Worm (Caenorhabditis elegans) whole organism, young adult: ENCODE data around the gene znf-598.

Experiments used
- C17E4.6 ChIP-seq: fragments of 200-800 bp; sonication (Bioruptor generic); IDR thresholded peaks from 2 replicates; pipeline ENCODE4 v1.3.6; 2022; ENCODE audit warnings: missing genetic modification reagents, missing genetic modification characterization, missing compliant biosample characterization
- F33H1.4 ChIP-seq: fragments of 200-800 bp; sonication (Bioruptor generic); IDR thresholded peaks from 2 replicates; pipeline ENCODE4 v1.3.6; 2022; ENCODE audit warnings: missing genetic modification reagents, missing genetic modification characterization, missing compliant biosample characterization
- F49E8.2 ChIP-seq: sonication (generic microtip); optimal IDR thresholded peaks from 3 replicates; lab custom pipeline; 2017; ENCODE audit warnings: missing genetic modification characterization, mild to moderate bottlenecking, missing compliant biosample characterization, antibody characterized with exemption, moderate library complexity; ENCODE audit not compliant: insufficient read depth
- F55B11.4 ChIP-seq: sonication (generic microtip); optimal IDR thresholded peaks from 2 replicates; lab custom pipeline; 2016; ENCODE audit warnings: missing compliant biosample characterization, missing genetic modification characterization, borderline replicate concordance; ENCODE audit not compliant: insufficient read depth
- K11D2.4 ChIP-seq: fragments of 200-800 bp; sonication (Bioruptor generic); IDR thresholded peaks from 2 replicates; pipeline ENCODE4 v1.3.6; 2022; ENCODE audit warnings: missing genetic modification reagents, missing genetic modification characterization, missing compliant biosample characterization
- K12H6.12 ChIP-seq: fragments of 200-800 bp; sonication (Bioruptor generic); optimal IDR thresholded peaks from 2 replicates; lab custom pipeline; 2018; ENCODE audit warnings: mild to moderate bottlenecking, missing genetic modification characterization, missing compliant biosample characterization
- Y53G8AR.9 ChIP-seq: fragments of 200-800 bp; sonication (Bioruptor generic); conservative IDR thresholded peaks from 2 replicates; pipeline ENCODE4 v1.3.6; 2022; ENCODE audit warnings: missing genetic modification reagents, missing genetic modification characterization, missing compliant biosample characterization
- Y95B8A.8 ChIP-seq: fragments of 200-800 bp; sonication (Bioruptor generic); IDR thresholded peaks from 2 replicates; pipeline ENCODE4 v1.3.6; 2022; ENCODE audit warnings: missing genetic modification reagents, missing genetic modification characterization, missing compliant biosample characterization
- ZK185.1 ChIP-seq: sonication (generic microtip); optimal IDR thresholded peaks from 2 replicates; lab custom pipeline; 2016; ENCODE audit warnings: mild to moderate bottlenecking, missing genetic modification characterization, missing compliant biosample characterization; ENCODE audit not compliant: poor library complexity, severe bottlenecking
- akir-1 ChIP-seq: fragments of 200-800 bp; sonication (Bioruptor generic); optimal IDR thresholded peaks from 2 replicates; lab custom pipeline; 2018; ENCODE audit warnings: mild to moderate bottlenecking, missing genetic modification characterization, moderate library complexity, missing compliant biosample characterization
- attf-5 ChIP-seq: fragments of 200-800 bp; sonication (Bioruptor generic); optimal IDR thresholded peaks from 2 replicates; lab custom pipeline; 2018; ENCODE audit warnings: mild to moderate bottlenecking, missing genetic modification characterization, missing compliant biosample characterization
- bed-1 ChIP-seq: fragments of 200-800 bp; sonication (Bioruptor generic); IDR thresholded peaks from 2 replicates; pipeline ENCODE4 v1.3.6; 2022; ENCODE audit warnings: missing genetic modification reagents, missing genetic modification characterization, missing compliant biosample characterization
- cebp-1 ChIP-seq, 2 experiments: fragments of 200-800 bp in 1 of 2; sonication (Bioruptor generic) in 1 of 2; sonication (generic microtip) in 1 of 2; IDR thresholded peaks in 1 of 2; optimal IDR thresholded peaks in 1 of 2; 2 replicates each; pipeline versions ENCODE4 v1.3.6 to Lab custom; 2017 to 2022; ENCODE audit warnings: missing compliant biosample characterization in 2 of 2, missing genetic modification characterization in 2 of 2, mild to moderate bottlenecking in 1 of 2, missing genetic modification reagents in 1 of 2, moderate library complexity in 1 of 2
- ceh-100 ChIP-seq: fragments of 200-800 bp; sonication (Bioruptor generic); IDR thresholded peaks from 2 replicates; pipeline ENCODE4 v1.3.6; 2022; ENCODE audit warnings: missing genetic modification reagents, missing genetic modification characterization, missing compliant biosample characterization
- ceh-27 ChIP-seq: fragments of 200-800 bp; sonication (Bioruptor generic); optimal IDR thresholded peaks from 2 replicates; lab custom pipeline; 2018; ENCODE audit warnings: mild to moderate bottlenecking, missing genetic modification characterization, moderate library complexity, missing compliant biosample characterization
- ceh-79 ChIP-seq: sonication (generic microtip); optimal IDR thresholded peaks from 2 replicates; lab custom pipeline; 2017; ENCODE audit warnings: mild to moderate bottlenecking, missing genetic modification characterization, missing compliant biosample characterization
- chd-7 ChIP-seq: sonication (generic microtip); optimal IDR thresholded peaks from 2 replicates; lab custom pipeline; 2016; ENCODE audit warnings: mild to moderate bottlenecking, missing genetic modification characterization, moderate library complexity, missing compliant biosample characterization
- die-1 ChIP-seq: sonication (generic microtip); optimal IDR thresholded peaks from 2 replicates; lab custom pipeline; 2016; ENCODE audit warnings: missing genotype, mild to moderate bottlenecking, missing genetic modification characterization, missing compliant biosample characterization
- efl-1 ChIP-seq: fragments of 150-350 bp; optimal IDR thresholded peaks from 2 replicates; lab custom pipeline; 2014; ENCODE audit warnings: missing biosample characterization, missing genetic modification reagents, missing genetic modification characterization
- egl-18 ChIP-seq: fragments of 200-800 bp; sonication (Bioruptor generic); IDR thresholded peaks from 2 replicates; pipeline ENCODE4 v1.3.6; 2022; ENCODE audit warnings: missing genetic modification reagents, missing genetic modification characterization, missing compliant biosample characterization
- ekl-4 ChIP-seq: fragments of 200-800 bp; sonication (Bioruptor generic); IDR thresholded peaks from 2 replicates; pipeline ENCODE4 v1.3.6; 2022; ENCODE audit warnings: missing genetic modification reagents, missing genetic modification characterization, missing compliant biosample characterization
- gei-17 ChIP-seq: fragments of 200-800 bp; sonication (Bioruptor generic); optimal IDR thresholded peaks from 2 replicates; lab custom pipeline; 2018; ENCODE audit warnings: mild to moderate bottlenecking, missing genetic modification characterization, missing compliant biosample characterization
- him-1 ChIP-seq: sonication (generic microtip); optimal IDR thresholded peaks from 2 replicates; lab custom pipeline; 2016; ENCODE audit warnings: missing genotype, missing genetic modification reagents, missing genetic modification characterization, missing compliant biosample characterization
- let-607 ChIP-seq, 2 experiments: fragments of 200-800 bp in 1 of 2; sonication (Bioruptor generic) in 1 of 2; sonication (generic microtip) in 1 of 2; optimal IDR thresholded peaks; 2 replicates each; lab custom pipeline; 2016 to 2018; ENCODE audit warnings: mild to moderate bottlenecking in 2 of 2, missing compliant biosample characterization in 2 of 2, missing genetic modification characterization in 2 of 2, moderate library complexity in 2 of 2, missing genotype in 1 of 2
- lin-35 ChIP-seq, 3 experiments: fragments of 150-350 bp in 2 of 3; sonication (generic microtip) in 1 of 3; optimal IDR thresholded peaks; 2 replicates each; lab custom pipeline; 2014 to 2018; ENCODE audit warnings: missing biosample characterization in 3 of 3, missing genetic modification characterization in 3 of 3, missing genetic modification reagents in 3 of 3
- lin-54 ChIP-seq: fragments of 200-800 bp; sonication (Bioruptor generic); optimal IDR thresholded peaks from 2 replicates; lab custom pipeline; 2018; ENCODE audit warnings: mild to moderate bottlenecking, missing genetic modification characterization, missing compliant biosample characterization
- lsl-1 ChIP-seq: fragments of 200-800 bp; sonication (Bioruptor generic); optimal IDR thresholded peaks from 2 replicates; lab custom pipeline; 2018; ENCODE audit warnings: mild to moderate bottlenecking, missing genetic modification characterization, moderate library complexity, missing compliant biosample characterization
- lsy-27 ChIP-seq: sonication (generic microtip); optimal IDR thresholded peaks from 2 replicates; lab custom pipeline; 2017; ENCODE audit warnings: missing genetic modification characterization, mild to moderate bottlenecking, missing compliant biosample characterization, antibody characterized with exemption, missing genotype, borderline replicate concordance; ENCODE audit not compliant: insufficient read depth
- madf-6 ChIP-seq: fragments of 200-800 bp; sonication (Bioruptor generic); IDR thresholded peaks from 2 replicates; pipeline ENCODE4 v1.3.6; 2022; ENCODE audit warnings: missing genetic modification reagents, missing genetic modification characterization, missing compliant biosample characterization
- mcd-1 ChIP-seq: fragments of 200-800 bp; sonication (Bioruptor generic); IDR thresholded peaks from 2 replicates; pipeline ENCODE4 v1.3.6; 2022; ENCODE audit warnings: missing genetic modification reagents, missing genetic modification characterization, missing compliant biosample characterization
- sdz-38 ChIP-seq: sonication (generic microtip); optimal IDR thresholded peaks from 2 replicates; lab custom pipeline; 2016; ENCODE audit warnings: missing genotype, missing genetic modification characterization, missing compliant biosample characterization
- snpc-1.3 ChIP-seq: sonication (generic microtip); optimal IDR thresholded peaks from 2 replicates; lab custom pipeline; 2017; ENCODE audit warnings: missing genetic modification characterization, mild to moderate bottlenecking, missing compliant biosample characterization, antibody characterized with exemption, moderate library complexity, missing genotype, missing genetic modification reagents; ENCODE audit not compliant: insufficient read depth
- snpc-4 ChIP-seq, 5 experiments: fragments of 150-350 bp in 1 of 5; sonication (generic microtip) in 4 of 5; optimal IDR thresholded peaks; 2 replicates each; lab custom pipeline; 2014 to 2018; ENCODE audit warnings: missing genetic modification characterization in 5 of 5, missing biosample characterization in 3 of 5, antibody characterized with exemption in 2 of 5, mild to moderate bottlenecking in 2 of 5, missing compliant biosample characterization in 2 of 5, missing genotype in 2 of 5, moderate library complexity in 2 of 5, missing genetic modification reagents in 1 of 5
- tbp1 ChIP-seq: fragments of 200-800 bp; sonication (Bioruptor generic); optimal IDR thresholded peaks from 2 replicates; lab custom pipeline; 2018; ENCODE audit warnings: mild to moderate bottlenecking, missing genetic modification characterization, missing compliant biosample characterization
- unc-130 ChIP-seq: sonication (generic microtip); optimal IDR thresholded peaks from 2 replicates; lab custom pipeline; 2016; ENCODE audit warnings: missing genetic modification reagents, missing genetic modification characterization, missing compliant biosample characterization
- zfh-2 ChIP-seq: fragments of 200-800 bp; sonication (Bioruptor generic); conservative IDR thresholded peaks from 2 replicates; pipeline ENCODE4 v1.3.6; 2022; ENCODE audit warnings: missing genetic modification reagents, missing genetic modification characterization, missing compliant biosample characterization
- ztf-28 ChIP-seq: fragments of 200-800 bp; sonication (Bioruptor generic); IDR thresholded peaks from 2 replicates; pipeline ENCODE4 v1.3.6; 2022; ENCODE audit warnings: missing genetic modification reagents, missing genetic modification characterization, missing compliant biosample characterization

The znf-598 gene

ce11 chrII:7069866-7070265 is 44.3 kb downstream of the znf-598 start, which contains the start of gene him-14:
TSS of gene him-14 (minus strand) at chrII:7069966.
- TF ChIP-seq sdz-38 (tag; lab: Kevin White, UChicago) = no peak
- no peak for TF ChIP-seq die-1
- TF ChIP-seq F49E8.2 (tag; lab: Kevin White, UChicago) = peak; percentile 14
- no peak for TF ChIP-seq zfh-2
- 0 out of 2 replicates have a peak, but pooled peaks have one; percentile 17 for TF ChIP-seq Y53G8AR.9 (GFP tag; lab: Robert Waterston, UW)
- peak; percentile 1 for TF ChIP-seq snpc-1.3 (tag; lab: Kevin White, UChicago)
- TF ChIP-seq ceh-79 (tag; lab: Kevin White, UChicago) = no peak
- TF ChIP-seq him-1 (tag; lab: Kevin White, UChicago) = peak; percentile 10
- TF ChIP-seq madf-6 = peak; percentile 24; the same call in 1 of the 2 replicates

- no peak for TF ChIP-seq K12H6.12 (tag; lab: Kevin White, UChicago)
- no peak for TF ChIP-seq F55B11.4
- no peak for TF ChIP-seq Y53G8AR.9 (GFP tag; lab: Robert Waterston, UW)
- TF ChIP-seq ztf-28 = no peak
- TF ChIP-seq egl-18 (GFP tag; lab: Robert Waterston, UW) = no peak
- TF ChIP-seq akir-1 (GFP tag; lab: Kevin White, UChicago) = no peak
- TF ChIP-seq gei-17 (GFP tag; lab: Kevin White, UChicago) = no peak
- 0 out of 2 replicates have a peak, but pooled peaks have one; percentile 16 for TF ChIP-seq bed-1 (GFP tag; lab: Robert Waterston, UW)
- TF ChIP-seq, all 124 proteins: peak for 1
Measured at ce11 chrII:7070434-7070833, 44.8 kb downstream of the znf-598 start.

- TF ChIP-seq K11D2.4 (GFP tag; lab: Robert Waterston, UW) = no peak
Measured at ce11 chrII:7072315-7072589, 46.6 kb downstream of the znf-598 start, which contains the start of gene kars-1. TSS of gene kars-1 (minus strand) at chrII:7072415.

DNA sequence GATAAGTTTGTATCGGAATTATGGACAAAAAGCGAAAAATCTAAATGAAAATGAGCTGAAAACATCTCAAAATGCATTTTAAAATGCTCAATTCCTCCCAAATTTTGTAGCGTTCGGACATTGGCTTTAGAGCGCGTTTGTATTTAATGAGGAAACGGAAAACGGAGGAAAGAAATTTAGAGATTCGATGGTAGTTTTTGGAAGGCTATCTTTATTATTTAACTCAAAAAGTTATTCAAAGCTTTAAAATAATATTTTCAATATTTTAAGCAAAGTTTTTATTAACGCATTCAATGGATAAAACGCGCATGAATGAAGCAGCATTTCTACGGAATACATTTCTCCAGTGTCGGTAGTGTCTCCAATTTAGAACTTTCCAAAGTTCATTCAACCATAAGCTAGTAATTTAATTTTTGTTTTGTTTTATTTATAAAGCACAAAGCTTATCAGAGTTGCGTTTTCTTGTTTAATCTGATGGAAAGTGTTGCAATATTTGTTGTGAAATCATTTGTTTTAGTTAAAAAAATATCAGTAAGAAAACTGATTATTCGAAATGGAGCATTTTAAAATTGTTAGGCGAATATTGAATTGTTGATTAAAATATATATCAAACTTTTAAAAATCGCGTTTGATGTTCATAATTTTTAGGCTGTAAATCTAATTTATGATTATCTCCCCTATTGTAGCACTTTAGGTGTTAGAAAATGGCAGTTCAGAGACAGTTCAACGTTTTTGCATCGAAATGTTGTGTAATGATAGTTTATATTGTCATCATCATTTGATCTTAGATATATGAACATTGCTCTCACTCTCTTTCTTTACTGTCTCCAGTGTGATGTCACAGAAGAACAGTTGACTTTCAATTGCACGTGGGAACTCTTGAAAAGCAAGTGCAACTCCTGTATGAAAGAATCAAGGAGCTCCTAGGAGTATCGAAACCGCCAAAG is 47.3 kb downstream of the znf-598 start:
- TF ChIP-seq Y95B8A.8 (GFP tag; lab: Robert Waterston, UW) = no peak
- peak; percentile 18 for TF ChIP-seq lin-54 (GFP tag; lab: Kevin White, UChicago)
- peak; percentile 21 for TF ChIP-seq snpc-1.3 (tag; lab: Kevin White, UChicago)
- TF ChIP-seq lin-35 (GFP tag; optimal IDR thresholded peaks at IDR 0.05; lab: Kevin White, UChicago) = peak in 1 of 3 experiments; percentile 28
- TF ChIP-seq lsl-1 = peak; percentile 26
- no peak for TF ChIP-seq unc-130 (GFP tag; lab: Kevin White, UChicago)
- peak; percentile 56 for TF ChIP-seq K12H6.12 (tag; lab: Kevin White, UChicago)
- TF ChIP-seq mcd-1 = peak; percentile 69
- peak; percentile 21 for TF ChIP-seq attf-5 (GFP tag; lab: Kevin White, UChicago)
- no peak for TF ChIP-seq lsy-27 (tag; lab: Kevin White, UChicago)
- peak; percentile 87 for TF ChIP-seq ceh-100 (GFP tag; lab: Robert Waterston, UW)
- peak; percentile 24 for TF ChIP-seq ZK185.1 (tag; lab: Kevin White, UChicago)
- TF ChIP-seq ekl-4 (GFP tag; lab: Robert Waterston, UW) = no peak
- TF ChIP-seq C17E4.6 = no peak
- no peak for TF ChIP-seq F33H1.4 (GFP tag; lab: Robert Waterston, UW)
- TF ChIP-seq snpc-4 (GFP tag; optimal IDR thresholded peaks at IDR 0.05; lab: Kevin White, UChicago) = no peak
- TF ChIP-seq snpc-4 (tag; optimal IDR thresholded peaks at IDR 0.05; lab: Kevin White, UChicago) = peak in 1 of 4 experiments; percentile 5
- no peak for TF ChIP-seq F55B11.4
- TF ChIP-seq him-1 (tag; lab: Kevin White, UChicago) = no peak
- TF ChIP-seq ceh-27 = peak; percentile 67
- no peak for TF ChIP-seq cebp-1 (GFP tag; IDR thresholded peaks at IDR 0.05; lab: Robert Waterston, UW)
- TF ChIP-seq cebp-1 (tag; optimal IDR thresholded peaks at IDR 0.05; lab: Kevin White, UChicago) = peak; percentile 11
- TF ChIP-seq let-607 (tag; optimal IDR thresholded peaks at IDR 0.05; lab: Kevin White, UChicago) = peak in 1 of 2 experiments; percentile 40
- TF ChIP-seq efl-1 = no peak
- TF ChIP-seq tbp1 (GFP tag; lab: Kevin White, UChicago) = peak; percentile 12
- TF ChIP-seq chd-7 (tag; lab: Kevin White, UChicago) = peak; percentile 11
